Worm (Caenorhabditis elegans) whole organism, L4 larva: ENCODE data around the gene nspc-16.

Source experiments
- duxl-1 ChIP-seq: sonication (generic microtip); optimal IDR thresholded peaks from 2 replicates; lab custom pipeline; 2016; ENCODE audit warnings: mild to moderate bottlenecking, missing genetic modification characterization, moderate library complexity, missing compliant biosample characterization; ENCODE audit not compliant: poor library complexity
- egl-27 ChIP-seq: sonication (generic microtip); optimal IDR thresholded peaks from 3 replicates; lab custom pipeline; 2017; ENCODE audit warnings: missing biosample characterization, missing genetic modification reagents, missing genetic modification characterization
- lin-15B ChIP-seq: fragments of 150-350 bp; sonication (generic microtip); optimal IDR thresholded peaks from 3 replicates; lab custom pipeline; 2014; ENCODE audit warnings: missing biosample characterization, missing genetic modification characterization
- nhr-237 ChIP-seq: sonication (generic microtip); optimal IDR thresholded peaks from 2 replicates; lab custom pipeline; 2017; ENCODE audit warnings: missing biosample characterization, missing genetic modification characterization
- ztf-11 ChIP-seq: fragments of 150-350 bp; optimal IDR thresholded peaks from 2 replicates; lab custom pipeline; 2014; ENCODE audit warnings: missing biosample characterization, missing genetic modification characterization

ce11 chrX:14520463-14520862, 2.9 kb upstream of the nspc-16 start, which contains the start of gene D1025.1:
- TF ChIP-seq nhr-237 (tag; lab: Kevin White, UChicago) (no peak), duxl-1 (tag; lab: Kevin White, UChicago) (no peak), ztf-11 (tag; lab: Kevin White, UChicago) (no peak), lin-15B (tag; lab: Kevin White, UChicago) (no peak), egl-27 (tag; lab: Kevin White, UChicago) (no peak)
